Fruit fly (Drosophila melanogaster): ENCODE results near the gene CG10466.
A peak's percentile ranks its signal among the peaks of the same experiment; 100 is the strongest.

The CG10466 gene

dm6 chr2L:19763773-19764580, 27.9 kb upstream of the CG10466 start, which contains the start of gene fbp (continued):
- TF ChIP-seq slp2 (GFP tag; optimal IDR thresholded peaks at IDR 0.05) (no peak), CG17361 (GFP tag; IDR thresholded peaks at IDR 0.05) (peak; percentile 89), chm (GFP tag; IDR thresholded peaks at IDR 0.05) (no peak), bbx (GFP tag; IDR thresholded peaks at IDR 0.05; ENCODE audit: partially characterized antibody) (no peak; the same call in 1 of the 2 replicates), Deaf1 (tag; optimal IDR thresholded peaks at IDR 0.05) (peak; percentile 42), gcm2 (GFP tag; optimal IDR thresholded peaks at IDR 0.05) (no peak), CG1024 (GFP tag; IDR thresholded peaks at IDR 0.05) (peak; percentile 39; the same call in 1 of the 2 replicates), Mes4 (GFP tag; optimal IDR thresholded peaks at IDR 0.05) (no peak), HHEX (GFP tag; optimal IDR thresholded peaks at IDR 0.05) (peak; percentile 43), CG8478 (optimal IDR thresholded peaks at IDR 0.05) (no peak), bowl (GFP tag; IDR thresholded peaks at IDR 0.05) (no peak), NK7.1 (GFP tag; optimal IDR thresholded peaks at IDR 0.05) (no peak), Abd-B (GFP tag; optimal IDR thresholded peaks at IDR 0.05) (peak; percentile 65), Med (GFP tag) (peak; percentile 68), CG2678 (tag; optimal IDR thresholded peaks at IDR 0.05) (peak; percentile 86), HLHmδ (GFP tag; optimal IDR thresholded peaks at IDR 0.05) (peak; percentile 35), CG1603 (tag; optimal IDR thresholded peaks at IDR 0.05) (no peak), sug (tag; optimal IDR thresholded peaks at IDR 0.05) (peak; percentile 44), lmd (GFP tag; IDR thresholded peaks at IDR 0.05) (peak; percentile 39; the same call in 1 of the 2 replicates), CG4820 (GFP tag; optimal IDR thresholded peaks at IDR 0.05) (peak; percentile 41), Aef1 (GFP tag; IDR thresholded peaks at IDR 0.05) (peak; percentile 40; the same call in 1 of the 3 replicates), CG8359 (GFP tag; optimal IDR thresholded peaks at IDR 0.05; ENCODE audit: borderline replicate concordance) (no peak), CG10979 (tag; optimal IDR thresholded peaks at IDR 0.05) (peak; percentile 69), cg (GFP tag; optimal IDR thresholded peaks at IDR 0.05) (no peak), Gsc (GFP tag; IDR thresholded peaks at IDR 0.05) (no peak), gro (GFP tag; optimal IDR thresholded peaks at IDR 0.05) (no peak), CG17912 (GFP tag; optimal IDR thresholded peaks at IDR 0.05) (peak; percentile 41), Nf-YB (GFP tag; optimal IDR thresholded peaks at IDR 0.05) (peak; percentile 54), CG12219 (GFP tag; optimal IDR thresholded peaks at IDR 0.05) (no peak), CG3726 (GFP tag; IDR thresholded peaks at IDR 0.05) (peak; percentile 55; the same call in 1 of the 3 replicates), CG18764 (GFP tag; optimal IDR thresholded peaks at IDR 0.05) (peak; percentile 6), CG15269 (tag; optimal IDR thresholded peaks at IDR 0.05) (peak; percentile 62), dimm (GFP tag; IDR thresholded peaks at IDR 0.05) (no peak), Sry-β (GFP tag; optimal IDR thresholded peaks at IDR 0.05) (no peak), Sox100B (GFP tag; optimal IDR thresholded peaks at IDR 0.05) (peak; percentile 88), repo (GFP tag; optimal IDR thresholded peaks at IDR 0.05) (no peak), CG9876 (GFP tag; optimal IDR thresholded peaks at IDR 0.05) (no peak), Jarid2 (GFP tag; optimal IDR thresholded peaks at IDR 0.05) (peak; percentile 87), az2 (GFP tag; optimal IDR thresholded peaks at IDR 0.05) (peak; percentile 73), CG43689 (GFP tag; IDR thresholded peaks at IDR 0.05) (no peak), CG12155 (GFP tag; optimal IDR thresholded peaks at IDR 0.05) (peak; percentile 54), CG13287 (GFP tag; IDR thresholded peaks at IDR 0.05; ENCODE audit: partially characterized antibody) (no peak), pfk (GFP tag; optimal IDR thresholded peaks at IDR 0.05) (no peak), CG6765 (GFP tag; optimal IDR thresholded peaks at IDR 0.05) (peak; percentile 14), CG5953 (GFP tag; IDR thresholded peaks at IDR 0.05) (peak; percentile 8; the same call in 1 of the 2 replicates), zfh2 (GFP tag; optimal IDR thresholded peaks at IDR 0.05) (peak; percentile 38), ranshi (GFP tag; IDR thresholded peaks at IDR 0.05) (peak; percentile 19; the same call in 1 of the 2 replicates), CG31388 (GFP tag; optimal IDR thresholded peaks at IDR 0.05) (no peak), Camta (GFP tag; optimal IDR thresholded peaks at IDR 0.05) (no peak)
